Fruit fly (Drosophila melanogaster) whole organism, pupa: Measurements from ENCODE around the gene CG17343.
A peak's percentile ranks its signal among the peaks of the same experiment; 100 is the strongest.

Experiments
- CG10348 ChIP-seq: fragments of 200-800 bp; sonication (Bioruptor generic); IDR thresholded peaks from 2 replicates; pipeline ENCODE4 v1.3.6; 2022; ENCODE audit warnings: missing biosample characterization, missing genetic modification characterization
- CG12605 ChIP-seq: fragments of 200-800 bp; sonication (Bioruptor generic); IDR thresholded peaks from 2 replicates; pipeline ENCODE4 v1.3.6; 2022; ENCODE audit warnings: missing biosample characterization, missing genetic modification characterization
- CG13204 ChIP-seq: fragments of 200-800 bp; sonication (Bioruptor generic); optimal IDR thresholded peaks from 2 replicates; lab custom pipeline; 2018; ENCODE audit warnings: missing biosample characterization, mild to moderate bottlenecking, missing genetic modification characterization, moderate library complexity
- CG14655 ChIP-seq: fragments of 200-800 bp; sonication (Bioruptor generic); optimal IDR thresholded peaks from 3 replicates; lab custom pipeline; 2017; ENCODE audit warnings: mild to moderate bottlenecking, missing biosample characterization, missing genetic modification reagents, missing genetic modification characterization
- CG15710 ChIP-seq: fragments of 200-800 bp; sonication (Bioruptor generic); optimal IDR thresholded peaks from 2 replicates; lab custom pipeline; 2018; ENCODE audit warnings: missing biosample characterization, mild to moderate bottlenecking, missing genetic modification characterization, moderate library complexity
- CG17806 ChIP-seq: fragments of 200-800 bp; sonication (Bioruptor generic); optimal IDR thresholded peaks from 2 replicates; lab custom pipeline; 2018; ENCODE audit warnings: missing biosample characterization, mild to moderate bottlenecking, missing genetic modification characterization, moderate library complexity
- CG32121 ChIP-seq: fragments of 200-800 bp; sonication (Bioruptor generic); IDR thresholded peaks from 2 replicates; pipeline ENCODE4 v1.3.6; 2022; ENCODE audit warnings: missing biosample characterization, missing genetic modification characterization
- CG34367 ChIP-seq: fragments of 200-800 bp; sonication (Bioruptor generic); optimal IDR thresholded peaks from 2 replicates; lab custom pipeline; 2018; ENCODE audit warnings: missing biosample characterization, mild to moderate bottlenecking, missing genetic modification characterization
- CG4496 ChIP-seq: fragments of 200-800 bp; sonication (Bioruptor generic); IDR thresholded peaks from 3 replicates; pipeline ENCODE4 v1.3.6; 2022; ENCODE audit warnings: missing biosample characterization, missing genetic modification characterization
- CG8159 ChIP-seq: fragments of 200-800 bp; sonication (Bioruptor generic); optimal IDR thresholded peaks from 3 replicates; lab custom pipeline; 2018; ENCODE audit warnings: missing biosample characterization, mild to moderate bottlenecking, missing genetic modification characterization, moderate library complexity
- CG8301 ChIP-seq: fragments of 200-800 bp; sonication (Bioruptor generic); optimal IDR thresholded peaks from 2 replicates; lab custom pipeline; 2018; ENCODE audit warnings: missing biosample characterization, mild to moderate bottlenecking, missing genetic modification characterization
- D1 ChIP-seq: fragments of 200-800 bp; sonication (Bioruptor generic); optimal IDR thresholded peaks from 2 replicates; lab custom pipeline; 2018; ENCODE audit warnings: missing biosample characterization, mild to moderate bottlenecking, missing genetic modification characterization, moderate library complexity
- EcR ChIP-seq: fragments of 200-800 bp; sonication (Bioruptor generic); optimal IDR thresholded peaks from 3 replicates; lab custom pipeline; 2019; ENCODE audit warnings: missing biosample characterization, missing genetic modification characterization, mild to moderate bottlenecking, moderate library complexity, missing genetic modification reagents
- Ets98B ChIP-seq: fragments of 200-800 bp; sonication (Bioruptor generic); IDR thresholded peaks from 2 replicates; pipeline ENCODE4 v1.3.6; 2022; ENCODE audit warnings: missing biosample characterization, missing genetic modification characterization
- Pif1A ChIP-seq: fragments of 200-800 bp; sonication (Bioruptor generic); optimal IDR thresholded peaks from 3 replicates; lab custom pipeline; 2016; ENCODE audit warnings: missing biosample characterization, missing genetic modification characterization
- Pif1B ChIP-seq: fragments of 200-800 bp; sonication (Bioruptor generic); optimal IDR thresholded peaks from 3 replicates; lab custom pipeline; 2016; ENCODE audit warnings: missing biosample characterization, missing genetic modification characterization
- Snoo ChIP-seq: fragments of 200-800 bp; sonication (Bioruptor generic); optimal IDR thresholded peaks from 3 replicates; lab custom pipeline; 2017; ENCODE audit warnings: missing biosample characterization, mild to moderate bottlenecking, missing genetic modification characterization, inconsistent platforms
- fd96Ca ChIP-seq: fragments of 200-800 bp; sonication (Bioruptor generic); IDR thresholded peaks from 3 replicates; pipeline ENCODE4 v1.3.6; 2022; ENCODE audit warnings: missing biosample characterization, missing genetic modification characterization
- gl ChIP-seq: fragments of 200-800 bp; sonication (Bioruptor generic); optimal IDR thresholded peaks from 2 replicates; lab custom pipeline; 2018; ENCODE audit warnings: missing biosample characterization, mild to moderate bottlenecking, missing genetic modification characterization
- rn ChIP-seq: fragments of 200-800 bp; sonication (Bioruptor generic); IDR thresholded peaks from 2 replicates; pipeline ENCODE4 v1.3.6; 2022; ENCODE audit warnings: missing biosample characterization, missing genetic modification characterization

The CG17343 gene

dm6 chr2L:19069548-19070145, 4.9 kb downstream of the CG17343 start, which contains the start of gene CG10702:
TSS of gene CG10702 (minus strand) at chr2L:19069851.
- TF ChIP-seq CG8159 (tag; lab: Kevin White, UChicago) (no peak), CG8301 (tag; lab: Kevin White, UChicago) (no peak), CG32121 (no peak), fd96Ca (GFP tag; lab: Robert Waterston, UW) (peak; percentile 64; the same call in 2 of the 3 replicates), CG4496 (GFP tag; lab: Robert Waterston, UW) (no peak; the same call in 2 of the 3 replicates), Pif1A (GFP tag; lab: Kevin White, UChicago) (no peak)

DNA sequence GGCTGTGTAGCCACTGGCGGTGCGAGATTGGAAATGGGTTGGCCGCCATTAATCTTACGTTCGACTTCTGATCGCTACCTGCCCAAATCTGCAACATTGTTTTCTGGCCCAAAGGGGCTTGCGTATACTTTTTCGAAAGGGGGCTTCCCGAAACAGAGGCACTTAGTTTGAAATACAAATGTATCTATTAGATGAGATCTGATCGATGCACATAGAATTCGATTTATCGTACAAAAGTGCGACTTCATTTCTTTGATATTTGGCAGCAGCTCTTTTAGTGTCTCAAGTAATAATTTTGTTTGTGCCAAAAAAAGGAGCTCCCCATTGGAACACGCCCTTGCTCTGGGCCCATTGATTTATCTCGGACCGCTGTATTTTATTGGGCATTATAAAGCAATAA, 7.0 kb downstream of the CG17343 start:
- TF ChIP-seq CG13204 (GFP tag; lab: Kevin White, UChicago), result no peak
- TF ChIP-seq rn (GFP tag; lab: Robert Waterston, UW), result no peak
- no peak for TF ChIP-seq fd96Ca (GFP tag; lab: Robert Waterston, UW)
- no peak for TF ChIP-seq CG17806 (tag; lab: Kevin White, UChicago)
- no peak for TF ChIP-seq CG12605 (GFP tag; lab: Robert Waterston, UW)
- TF ChIP-seq CG32121, result no peak
- no peak for TF ChIP-seq CG4496 (GFP tag; lab: Robert Waterston, UW)
- TF ChIP-seq Ets98B (GFP tag; lab: Robert Waterston, UW), result no peak
- no peak for TF ChIP-seq Pif1A (GFP tag; lab: Kevin White, UChicago)
- no peak for TF ChIP-seq CG10348 (GFP tag; lab: Robert Waterston, UW)
- TF ChIP-seq D1, result no peak
- TF ChIP-seq, all 21 proteins: peak for 0

- no peak for TF ChIP-seq D1
- TF ChIP-seq Pif1B (GFP tag; lab: Kevin White, UChicago), result no peak
Measured at dm6 chr2L:19074099-19074828, 9.5 kb downstream of the CG17343 start, which contains the start of gene CG17572. TSS of gene CG17572 (minus strand) at chr2L:19074149.

DNA sequence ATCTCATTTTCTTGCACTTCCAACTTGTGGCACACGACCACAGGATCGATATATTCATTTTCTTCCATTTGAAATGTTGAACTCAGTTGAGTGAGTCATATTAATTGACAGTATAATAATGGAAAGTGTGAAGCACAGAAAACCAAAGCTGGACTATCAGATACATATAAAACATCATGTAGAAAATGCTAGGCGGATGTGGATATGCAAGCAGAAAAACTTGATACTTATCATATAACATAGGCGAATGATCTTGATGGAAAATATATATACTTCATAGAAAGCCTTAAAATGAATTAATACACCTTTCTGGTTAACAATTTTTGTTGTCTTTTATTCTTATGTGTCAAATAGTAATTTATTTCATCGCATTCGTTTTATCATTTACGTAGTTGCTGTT, 14.2 kb downstream of the CG17343 start, which contains the start of gene CG10700:
Gene CG10700 (minus strand): TSS at position 101 of the 400 bp plus-strand sequence.
- TF ChIP-seq CG12605 (GFP tag; lab: Robert Waterston, UW), result no peak
- TF ChIP-seq D1, result no peak
- TF ChIP-seq CG17806 (tag; lab: Kevin White, UChicago), result no peak
- TF ChIP-seq Snoo (tag; lab: Kevin White, UChicago), result no peak
- TF ChIP-seq CG32121, result no peak
- no peak for TF ChIP-seq CG34367 (tag; lab: Kevin White, UChicago)
- TF ChIP-seq Ets98B (GFP tag; lab: Robert Waterston, UW), result no peak
- no peak for TF ChIP-seq CG4496 (GFP tag; lab: Robert Waterston, UW)
- TF ChIP-seq CG8159 (tag; lab: Kevin White, UChicago), result no peak
- no peak for TF ChIP-seq CG15710 (tag; lab: Kevin White, UChicago)
- TF ChIP-seq CG8301 (tag; lab: Kevin White, UChicago), result no peak
- no peak for TF ChIP-seq CG13204 (GFP tag; lab: Kevin White, UChicago)

DNA sequence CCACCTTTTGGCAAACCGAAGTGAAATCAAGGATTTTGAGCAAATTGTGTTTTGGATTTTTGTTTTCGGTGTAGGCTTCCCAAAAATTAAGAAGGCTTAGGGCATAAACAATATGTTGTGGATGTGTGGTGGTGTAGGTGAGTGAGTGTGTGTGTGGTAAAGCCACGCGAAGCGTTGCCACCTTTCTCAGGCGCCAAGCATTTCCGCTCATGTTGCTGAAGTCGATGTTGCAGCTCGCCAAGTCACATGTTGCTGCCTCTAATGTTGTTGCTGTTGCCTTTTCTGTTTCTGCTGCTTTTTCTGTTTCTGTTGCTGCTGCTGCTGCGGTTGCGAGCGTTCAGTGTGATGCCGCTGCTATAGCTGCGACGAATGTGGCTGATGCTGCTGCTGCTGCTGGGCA, 15.0 kb downstream of the CG17343 start:
- TF ChIP-seq CG8159 (tag; lab: Kevin White, UChicago) (no peak), Snoo (tag; lab: Kevin White, UChicago) (no peak), Ets98B (GFP tag; lab: Robert Waterston, UW) (no peak), Pif1B (GFP tag; lab: Kevin White, UChicago) (no peak), CG8301 (tag; lab: Kevin White, UChicago) (no peak), CG34367 (tag; lab: Kevin White, UChicago) (no peak), CG13204 (GFP tag; lab: Kevin White, UChicago) (no peak), CG14655 (GFP tag; lab: Kevin White, UChicago) (no peak), CG10348 (GFP tag; lab: Robert Waterston, UW) (no peak)

dm6 chr2L:19083320-19083764, 18.6 kb downstream of the CG17343 start:
- TF ChIP-seq gl (tag; lab: Kevin White, UChicago) (no peak), CG13204 (GFP tag; lab: Kevin White, UChicago) (no peak)

- TF ChIP-seq CG15710 (tag; lab: Kevin White, UChicago), result no peak
- no peak for TF ChIP-seq Snoo (tag; lab: Kevin White, UChicago)
Measured at dm6 chr2L:19088895-19089294, 24.2 kb downstream of the CG17343 start.

dm6 chr2L:19089385-19089784, 24.7 kb downstream of the CG17343 start:
- TF ChIP-seq EcR (GFP tag; lab: Kevin White, UChicago) (no peak), gl (tag; lab: Kevin White, UChicago) (no peak), D1 (no peak)
- TF ChIP-seq, all 21 proteins: peak for 0
